Fruit fly (Drosophila melanogaster) whole organism, embryonic: Measurements from ENCODE around the gene Tbcd.

ENCODE experiments used
- Atf3 ChIP-seq: fragments of 200-800 bp; sonication (Bioruptor generic); optimal IDR thresholded peaks from 3 replicates; lab custom pipeline; 2016; ENCODE audit warnings: missing biosample characterization, missing genetic modification characterization
- CG10321 ChIP-seq: fragments of 200-800 bp; sonication (Bioruptor generic); IDR thresholded peaks from 2 replicates; pipeline ENCODE4 v1.3.6; 2022; ENCODE audit warnings: missing biosample characterization, missing genetic modification characterization
- CG1233 ChIP-seq: fragments of 200-800 bp; sonication (Bioruptor generic); optimal IDR thresholded peaks from 4 replicates; lab custom pipeline; 2018; ENCODE audit warnings: missing biosample characterization, mild to moderate bottlenecking, missing genetic modification characterization
- CG12391 ChIP-seq: fragments of 200-800 bp; sonication (Bioruptor generic); optimal IDR thresholded peaks from 3 replicates; lab custom pipeline; 2018; ENCODE audit warnings: missing biosample characterization, mild to moderate bottlenecking, missing genetic modification characterization, moderate library complexity
- CG14667 ChIP-seq: fragments of 200-800 bp; sonication (Bioruptor generic); IDR thresholded peaks from 2 replicates; pipeline ENCODE4 v1.3.6; 2022; ENCODE audit warnings: missing biosample characterization, missing genetic modification characterization
- CG15011 ChIP-seq: fragments of 200-800 bp; sonication (Bioruptor generic); optimal IDR thresholded peaks from 3 replicates; lab custom pipeline; 2018; ENCODE audit warnings: missing biosample characterization, mild to moderate bottlenecking, missing genetic modification characterization
- CG15601 ChIP-seq: fragments of 200-800 bp; sonication (Bioruptor generic); optimal IDR thresholded peaks from 3 replicates; lab custom pipeline; 2019; ENCODE audit warnings: missing biosample characterization, mild to moderate bottlenecking, missing genetic modification characterization, moderate library complexity
- CG1647 ChIP-seq: fragments of 200-800 bp; sonication (Bioruptor generic); optimal IDR thresholded peaks from 3 replicates; lab custom pipeline; 2016; ENCODE audit warnings: missing biosample characterization, missing genetic modification characterization
- CG17186 ChIP-seq: fragments of 200-800 bp; sonication (Bioruptor generic); optimal IDR thresholded peaks from 3 replicates; lab custom pipeline; 2017; ENCODE audit warnings: missing biosample characterization, missing genetic modification reagents, missing genetic modification characterization
- CG18764 ChIP-seq: fragments of 200-800 bp; sonication (Bioruptor generic); optimal IDR thresholded peaks from 3 replicates; lab custom pipeline; 2016; ENCODE audit warnings: missing biosample characterization, missing genetic modification characterization
- CG30020 ChIP-seq: fragments of 200-800 bp; optimal IDR thresholded peaks from 2 replicates; lab custom pipeline; 2019; ENCODE audit warnings: missing biosample characterization, mild to moderate bottlenecking, missing genetic modification characterization, moderate library complexity
- CG32772 ChIP-seq: fragments of 200-800 bp; sonication (Bioruptor generic); IDR thresholded peaks from 2 replicates; pipeline ENCODE4 v1.3.6; 2022; ENCODE audit warnings: missing biosample characterization, missing genetic modification characterization
- CG34422 ChIP-seq: fragments of 200-800 bp; sonication (Bioruptor generic); IDR thresholded peaks from 3 replicates; pipeline ENCODE4 v1.3.6; 2022; ENCODE audit warnings: missing biosample characterization, missing genetic modification characterization
- CG4282 ChIP-seq: fragments of 200-800 bp; sonication (Bioruptor generic); optimal IDR thresholded peaks from 2 replicates; lab custom pipeline; 2016; ENCODE audit warnings: missing biosample characterization, missing genetic modification characterization
- CG5953 ChIP-seq: fragments of 200-800 bp; sonication (Bioruptor generic); IDR thresholded peaks from 2 replicates; pipeline ENCODE4 v1.3.6; 2022; ENCODE audit warnings: missing biosample characterization, missing genetic modification characterization
- CG6272 ChIP-seq: fragments of 200-800 bp; sonication (Bioruptor generic); IDR thresholded peaks from 2 replicates; pipeline ENCODE4 v1.3.6; 2022; ENCODE audit warnings: missing biosample characterization, missing genetic modification characterization
- CG8765 ChIP-seq: fragments of 200-800 bp; sonication (Bioruptor generic); IDR thresholded peaks from 2 replicates; pipeline ENCODE4 v1.3.6; 2022; ENCODE audit warnings: missing biosample characterization, missing genetic modification characterization
- CG9437 ChIP-seq: fragments of 200-800 bp; sonication (Bioruptor generic); optimal IDR thresholded peaks from 2 replicates; lab custom pipeline; 2018; ENCODE audit warnings: missing biosample characterization, mild to moderate bottlenecking, missing genetic modification characterization
- CG9817 ChIP-seq: fragments of 200-800 bp; sonication (Bioruptor generic); optimal IDR thresholded peaks from 2 replicates; lab custom pipeline; 2018; ENCODE audit warnings: missing biosample characterization, mild to moderate bottlenecking, missing genetic modification characterization, moderate library complexity
- D19A ChIP-seq: fragments of 200-800 bp; optimal IDR thresholded peaks from 3 replicates; lab custom pipeline; 2019; ENCODE audit warnings: missing biosample characterization, mild to moderate bottlenecking, missing genetic modification characterization, moderate library complexity
- Dad ChIP-seq: fragments of 200-800 bp; sonication (Bioruptor generic); optimal IDR thresholded peaks from 3 replicates; lab custom pipeline; 2016; ENCODE audit warnings: missing biosample characterization, missing genetic modification characterization
- Fer3 ChIP-seq: fragments of 200-800 bp; sonication (Bioruptor generic); optimal IDR thresholded peaks from 2 replicates; lab custom pipeline; 2018; ENCODE audit warnings: missing biosample characterization, mild to moderate bottlenecking, missing genetic modification characterization, moderate library complexity
- HLH4C ChIP-seq: fragments of 200-800 bp; sonication (Bioruptor generic); IDR thresholded peaks from 3 replicates; pipeline ENCODE4 v1.3.6; 2022; ENCODE audit warnings: missing biosample characterization, missing genetic modification characterization; ENCODE audit not compliant: partially characterized antibody
- HLHmδ ChIP-seq: fragments of 200-800 bp; sonication (Bioruptor generic); optimal IDR thresholded peaks from 2 replicates; lab custom pipeline; 2018; ENCODE audit warnings: missing biosample characterization, mild to moderate bottlenecking, missing genetic modification characterization, moderate library complexity
- HmgD ChIP-seq: fragments of 200-800 bp; sonication (Bioruptor generic); optimal IDR thresholded peaks from 3 replicates; lab custom pipeline; 2016; ENCODE audit warnings: missing biosample characterization, missing genetic modification characterization
- MESR4 ChIP-seq: fragments of 200-800 bp; sonication (Bioruptor generic); optimal IDR thresholded peaks from 2 replicates; lab custom pipeline; 2018; ENCODE audit warnings: missing biosample characterization, mild to moderate bottlenecking, missing genetic modification characterization, moderate library complexity
- Opbp ChIP-seq: fragments of 200-800 bp; sonication (Bioruptor generic); IDR thresholded peaks from 3 replicates; pipeline ENCODE4 v1.3.6; 2022; ENCODE audit warnings: missing biosample characterization, missing genetic modification characterization; ENCODE audit not compliant: partially characterized antibody
- Scr ChIP-seq: fragments of 200-800 bp; sonication (Bioruptor generic); IDR thresholded peaks from 2 replicates; pipeline ENCODE4 v1.3.6; 2022; ENCODE audit warnings: missing biosample characterization, missing genetic modification characterization; ENCODE audit not compliant: partially characterized antibody
- bcd ChIP-seq: fragments of 200-800 bp; sonication (Bioruptor generic); optimal IDR thresholded peaks from 2 replicates; lab custom pipeline; 2017; ENCODE audit warnings: missing biosample characterization, mild to moderate bottlenecking, missing genetic modification characterization
- cas ChIP-seq: fragments of 200-800 bp; sonication (Bioruptor generic); IDR thresholded peaks from 2 replicates; pipeline ENCODE4 v1.3.6; 2022; ENCODE audit warnings: missing biosample characterization, missing genetic modification characterization
- cato ChIP-seq: fragments of 200-800 bp; sonication (Bioruptor generic); optimal IDR thresholded peaks from 2 replicates; lab custom pipeline; 2016; ENCODE audit warnings: missing biosample characterization, missing genetic modification characterization, borderline replicate concordance
- chm ChIP-seq: fragments of 200-800 bp; sonication (Bioruptor generic); IDR thresholded peaks from 2 replicates; pipeline ENCODE4 v1.3.6; 2022; ENCODE audit warnings: missing biosample characterization, missing genetic modification characterization
- crp ChIP-seq, 2 experiments: fragments of 200-800 bp; sonication (Bioruptor generic); optimal IDR thresholded peaks; 2 replicates in 1 of 2; 3 replicates in 1 of 2; lab custom pipeline; 2017; ENCODE audit warnings: missing biosample characterization in 2 of 2, missing genetic modification characterization in 2 of 2, mild to moderate bottlenecking in 1 of 2, moderate library complexity in 1 of 2
- cwo ChIP-seq: fragments of 200-800 bp; sonication (Bioruptor generic); optimal IDR thresholded peaks from 3 replicates; lab custom pipeline; 2017; ENCODE audit warnings: missing biosample characterization, missing genetic modification characterization, mild to moderate bottlenecking, moderate library complexity, missing genetic modification reagents
- disco-r ChIP-seq: fragments of 200-800 bp; sonication (Bioruptor generic); optimal IDR thresholded peaks from 2 replicates; lab custom pipeline; 2016; ENCODE audit warnings: missing biosample characterization, missing genetic modification characterization
- eve ChIP-seq, 2 experiments: fragments of >200 bp; optimal IDR thresholded peaks; 2 replicates each; lab custom pipeline; 2017; ENCODE audit warnings: missing biosample characterization in 2 of 2, missing genetic modification characterization in 2 of 2
- ewg ChIP-seq: fragments of 200-800 bp; sonication (Bioruptor generic); optimal IDR thresholded peaks from 3 replicates; lab custom pipeline; 2017; ENCODE audit warnings: mild to moderate bottlenecking, missing biosample characterization, missing genetic modification reagents, missing genetic modification characterization
- grn ChIP-seq: fragments of 200-800 bp; sonication (Bioruptor generic); optimal IDR thresholded peaks from 3 replicates; lab custom pipeline; 2017; ENCODE audit warnings: missing biosample characterization, missing genetic modification characterization
- nau ChIP-seq: fragments of 200-800 bp; sonication (Bioruptor generic); optimal IDR thresholded peaks from 3 replicates; lab custom pipeline; 2017; ENCODE audit warnings: missing biosample characterization, mild to moderate bottlenecking, missing genetic modification characterization, missing genetic modification reagents
- pan ChIP-seq, 4 experiments: fragments of >200 bp in 3 of 4; fragments of 200-800 bp in 1 of 4; sonication (Bioruptor generic) in 1 of 4; optimal IDR thresholded peaks in 3 of 4; IDR thresholded peaks in 1 of 4; 2 replicates each; pipeline versions ENCODE4 v1.3.6 to Lab custom; 2017 to 2022; ENCODE audit warnings: missing biosample characterization in 2 of 4, missing genetic modification characterization in 2 of 4, mixed read lengths in 1 of 4
- pros ChIP-seq: fragments of 200-800 bp; sonication (Bioruptor generic); optimal IDR thresholded peaks from 3 replicates; lab custom pipeline; 2019; ENCODE audit warnings: missing biosample characterization, mild to moderate bottlenecking, missing genetic modification characterization, moderate library complexity
- sens-2 ChIP-seq: fragments of 200-800 bp; sonication (Bioruptor generic); IDR thresholded peaks from 2 replicates; pipeline ENCODE4 v1.3.6; 2022; ENCODE audit warnings: missing biosample characterization, missing genetic modification characterization
- sim ChIP-seq: fragments of 200-800 bp; sonication (Bioruptor generic); IDR thresholded peaks from 2 replicates; pipeline ENCODE4 v1.3.6; 2022; ENCODE audit warnings: missing biosample characterization, missing genetic modification characterization
- sqz ChIP-seq: fragments of 200-800 bp; sonication (Bioruptor generic); optimal IDR thresholded peaks from 3 replicates; lab custom pipeline; 2018; ENCODE audit warnings: missing biosample characterization, mild to moderate bottlenecking, missing genetic modification characterization
- sug ChIP-seq: fragments of 200-800 bp; optimal IDR thresholded peaks from 2 replicates; lab custom pipeline; 2019; ENCODE audit warnings: missing biosample characterization, mild to moderate bottlenecking, missing genetic modification characterization, moderate library complexity
- tap ChIP-seq: fragments of 200-800 bp; optimal IDR thresholded peaks from 3 replicates; lab custom pipeline; 2019; ENCODE audit warnings: missing biosample characterization, mild to moderate bottlenecking, missing genetic modification characterization, moderate library complexity
- trem ChIP-seq: fragments of 200-800 bp; optimal IDR thresholded peaks from 3 replicates; lab custom pipeline; 2019; ENCODE audit warnings: missing biosample characterization, mild to moderate bottlenecking, missing genetic modification characterization, moderate library complexity
- unpg ChIP-seq: fragments of 200-800 bp; sonication (Bioruptor generic); optimal IDR thresholded peaks from 3 replicates; lab custom pipeline; 2018; ENCODE audit warnings: missing biosample characterization, mild to moderate bottlenecking, missing genetic modification characterization, moderate library complexity
- zfh2 ChIP-seq: fragments of 200-800 bp; sonication (Bioruptor generic); optimal IDR thresholded peaks from 2 replicates; lab custom pipeline; 2016; ENCODE audit warnings: missing biosample characterization, missing genetic modification characterization

Gene Tbcd

DNA sequence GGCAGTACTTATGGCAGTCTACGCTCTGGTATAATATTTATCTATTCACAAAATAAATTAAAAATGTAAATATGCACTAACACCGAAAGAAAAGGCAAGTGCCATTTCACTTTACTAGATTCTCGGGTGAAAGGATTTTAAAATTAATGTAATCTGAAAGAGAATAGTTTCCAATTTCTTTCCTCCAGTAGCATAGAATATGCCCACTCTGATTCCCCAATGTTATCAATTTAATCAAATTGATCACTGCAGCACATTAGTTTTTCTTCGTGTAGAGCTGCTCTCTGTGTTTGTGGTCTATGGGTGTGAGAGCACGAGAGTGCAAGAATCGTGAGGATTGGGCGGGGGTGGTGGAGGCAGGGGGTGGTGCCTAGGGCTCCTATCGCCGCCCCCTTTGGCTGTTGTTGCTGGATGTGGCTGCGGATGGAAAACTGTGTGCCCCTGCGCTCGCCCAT lies 53.8 kb downstream of the Tbcd start (continued):
- TF ChIP-seq bcd (peak; percentile 81), CG6272 (GFP tag; lab: Robert Waterston, UW) (peak; percentile 65), cas (GFP tag; lab: Robert Waterston, UW) (no peak), sim (GFP tag; lab: Robert Waterston, UW) (peak; percentile 55; the same call in 1 of the 2 replicates), CG30020 (tag; lab: Kevin White, UChicago) (peak; percentile 61), MESR4 (GFP tag; lab: Kevin White, UChicago) (peak; percentile 0), Scr (GFP tag; lab: Robert Waterston, UW) (no peak), HmgD (GFP tag; lab: Kevin White, UChicago) (no peak), CG15601 (tag; lab: Kevin White, UChicago) (peak; percentile 96), CG4282 (no peak), sug (tag; lab: Kevin White, UChicago) (peak; percentile 32), CG12391 (peak; percentile 87), D19A (peak; percentile 85), CG32772 (GFP tag; lab: Robert Waterston, UW) (peak; percentile 67; the same call in 1 of the 2 replicates), sens-2 (GFP tag; lab: Robert Waterston, UW) (no peak), Dad (GFP tag; lab: Kevin White, UChicago) (peak; percentile 59), pros (GFP tag; lab: Kevin White, UChicago) (no peak), Fer3 (tag; lab: Kevin White, UChicago) (peak; percentile 60), cwo (peak; percentile 50), CG1647 (GFP tag; lab: Kevin White, UChicago) (peak; percentile 46), trem (peak; percentile 89), disco-r (GFP tag; lab: Kevin White, UChicago) (peak; percentile 53), chm (GFP tag; lab: Robert Waterston, UW) (peak; percentile 72), CG9817 (tag; lab: Kevin White, UChicago) (peak; percentile 35), CG15011 (peak; percentile 63), CG34422 (GFP tag; lab: Robert Waterston, UW) (peak; percentile 80; the same call in 2 of the 3 replicates), CG9437 (peak; percentile 70), CG1233 (GFP tag; lab: Kevin White, UChicago) (peak; percentile 81), HLHmδ (no peak), cato (GFP tag; lab: Kevin White, UChicago) (peak; percentile 88), Opbp (GFP tag; lab: Robert Waterston, UW) (no peak), tap (peak; percentile 85), pan (optimal IDR thresholded peaks at IDR 0.05; lab: Kevin White, UChicago) (no peak), pan (GFP tag; optimal IDR thresholded peaks at IDR 0.05 in 1 of 2, IDR thresholded peaks at IDR 0.05 in 1 of 2) (peak in 1 of 2 experiments; percentile 62), nau (GFP tag; lab: Kevin White, UChicago) (peak; percentile 86), Atf3 (GFP tag; lab: Kevin White, UChicago) (peak; percentile 82), unpg (GFP tag; lab: Kevin White, UChicago) (peak; percentile 87), CG18764 (peak; percentile 79), HLH4C (GFP tag; lab: Robert Waterston, UW) (no peak), ewg (GFP tag; lab: Kevin White, UChicago) (peak; percentile 84), grn (GFP tag; lab: Kevin White, UChicago) (peak; percentile 49), CG8765 (GFP tag; lab: Robert Waterston, UW) (peak; percentile 25; the same call in 1 of the 2 replicates), eve (GFP tag; optimal IDR thresholded peaks at IDR 0.05; lab: Kevin White, UChicago) (peak in 1 of 2 experiments; percentile 92), CG10321 (GFP tag; lab: Robert Waterston, UW) (0 out of 2 replicates have a peak, but pooled peaks have one; percentile 7), crp (GFP tag; optimal IDR thresholded peaks at IDR 0.05; lab: Kevin White, UChicago) (peak in 1 of 2 experiments; percentile 40), sqz (GFP tag; lab: Kevin White, UChicago) (peak; percentile 85), CG5953 (GFP tag; lab: Robert Waterston, UW) (0 out of 2 replicates have a peak, but pooled peaks have one; percentile 39), zfh2 (GFP tag; lab: Kevin White, UChicago) (no peak), CG14667 (GFP tag; lab: Robert Waterston, UW) (peak; percentile 45; the same call in 1 of the 2 replicates), CG17186 (GFP tag; lab: Kevin White, UChicago) (peak; percentile 71)
